Fruit fly (Drosophila melanogaster) whole organism, embryonic: Measurements from ENCODE around the gene Prp3.
A peak's percentile ranks its signal among the peaks of the same experiment; 100 is the strongest.

ENCODE experiments used
- Abd-B ChIP-seq: fragments of 200-800 bp; sonication (Bioruptor generic); optimal IDR thresholded peaks from 2 replicates; lab custom pipeline; 2018; ENCODE audit warnings: missing biosample characterization, mild to moderate bottlenecking, missing genetic modification characterization, moderate library complexity
- Atf3 ChIP-seq: fragments of 200-800 bp; sonication (Bioruptor generic); optimal IDR thresholded peaks from 3 replicates; lab custom pipeline; 2016; ENCODE audit warnings: missing biosample characterization, missing genetic modification characterization
- CG10979 ChIP-seq: fragments of 200-800 bp; sonication (Bioruptor generic); optimal IDR thresholded peaks from 2 replicates; lab custom pipeline; 2018; ENCODE audit warnings: missing biosample characterization, mild to moderate bottlenecking, missing genetic modification characterization, moderate library complexity
- CG11085 ChIP-seq: fragments of 200-800 bp; sonication (Bioruptor generic); IDR thresholded peaks from 2 replicates; pipeline ENCODE4 v1.3.6; 2022; ENCODE audit warnings: missing biosample characterization, missing genetic modification characterization
- CG12744 ChIP-seq: fragments of 200-800 bp; sonication (Bioruptor generic); optimal IDR thresholded peaks from 2 replicates; lab custom pipeline; 2016; ENCODE audit warnings: missing biosample characterization, missing genetic modification characterization
- CG13287 ChIP-seq: fragments of 200-800 bp; sonication (Bioruptor generic); IDR thresholded peaks from 2 replicates; pipeline ENCODE4 v1.3.6; 2022; ENCODE audit warnings: missing biosample characterization, missing genetic modification characterization; ENCODE audit not compliant: partially characterized antibody
- CG13424 ChIP-seq: fragments of 200-800 bp; sonication (Bioruptor generic); optimal IDR thresholded peaks from 2 replicates; lab custom pipeline; 2019; ENCODE audit warnings: missing biosample characterization, mild to moderate bottlenecking, missing genetic modification characterization, moderate library complexity
- CG15269 ChIP-seq: fragments of 200-800 bp; sonication (Bioruptor generic); optimal IDR thresholded peaks from 2 replicates; lab custom pipeline; 2018; ENCODE audit warnings: missing biosample characterization, mild to moderate bottlenecking, missing genetic modification characterization, moderate library complexity
- CG17612 ChIP-seq: fragments of 200-800 bp; sonication (Bioruptor generic); IDR thresholded peaks from 2 replicates; pipeline ENCODE4 v1.3.6; 2022; ENCODE audit warnings: missing biosample characterization, missing genetic modification characterization
- CG18764 ChIP-seq: fragments of 200-800 bp; sonication (Bioruptor generic); optimal IDR thresholded peaks from 3 replicates; lab custom pipeline; 2016; ENCODE audit warnings: missing biosample characterization, missing genetic modification characterization
- CG2116 ChIP-seq: fragments of 200-800 bp; sonication (Bioruptor generic); optimal IDR thresholded peaks from 3 replicates; lab custom pipeline; 2018; ENCODE audit warnings: missing biosample characterization, mild to moderate bottlenecking, missing genetic modification characterization
- CG2120 ChIP-seq: fragments of 200-800 bp; sonication (Bioruptor generic); optimal IDR thresholded peaks from 3 replicates; lab custom pipeline; 2016; ENCODE audit warnings: missing biosample characterization, missing genetic modification characterization
- CG31224 ChIP-seq: fragments of 200-800 bp; sonication (Bioruptor generic); IDR thresholded peaks from 2 replicates; pipeline ENCODE4 v1.3.6; 2022; ENCODE audit warnings: missing biosample characterization, missing genetic modification characterization
- CG3838 ChIP-seq: fragments of 200-800 bp; sonication (Bioruptor generic); optimal IDR thresholded peaks from 3 replicates; lab custom pipeline; 2016; ENCODE audit warnings: missing biosample characterization, missing genetic modification characterization
- CG43689 ChIP-seq: fragments of 200-800 bp; sonication (Bioruptor generic); IDR thresholded peaks from 2 replicates; pipeline ENCODE4 v1.3.6; 2022; ENCODE audit warnings: missing biosample characterization, missing genetic modification characterization
- CG4424 ChIP-seq: fragments of 200-800 bp; sonication (Bioruptor generic); optimal IDR thresholded peaks from 3 replicates; lab custom pipeline; 2016; ENCODE audit warnings: missing biosample characterization, missing genetic modification characterization
- CG4820 ChIP-seq: fragments of 200-800 bp; sonication (Bioruptor generic); optimal IDR thresholded peaks from 3 replicates; lab custom pipeline; 2016; ENCODE audit warnings: missing biosample characterization, missing genetic modification characterization
- CG7839 ChIP-seq: fragments of 200-800 bp; sonication (Bioruptor generic); optimal IDR thresholded peaks from 3 replicates; lab custom pipeline; 2018; ENCODE audit warnings: missing biosample characterization, mild to moderate bottlenecking, missing genetic modification characterization, moderate library complexity
- CG8290 ChIP-seq, 3 experiments: fragments of 200-800 bp; sonication (Bioruptor generic); optimal IDR thresholded peaks; 2 replicates each; lab custom pipeline; 2016 to 2019; ENCODE audit warnings: missing biosample characterization in 3 of 3, missing genetic modification characterization in 3 of 3, mild to moderate bottlenecking in 2 of 3, moderate library complexity in 1 of 3
- CG8765 ChIP-seq: fragments of 200-800 bp; sonication (Bioruptor generic); IDR thresholded peaks from 2 replicates; pipeline ENCODE4 v1.3.6; 2022; ENCODE audit warnings: missing biosample characterization, missing genetic modification characterization
- CG9817 ChIP-seq: fragments of 200-800 bp; sonication (Bioruptor generic); optimal IDR thresholded peaks from 2 replicates; lab custom pipeline; 2018; ENCODE audit warnings: missing biosample characterization, mild to moderate bottlenecking, missing genetic modification characterization, moderate library complexity
- Chrac-16 ChIP-seq: fragments of 200-800 bp; sonication (Bioruptor generic); optimal IDR thresholded peaks from 3 replicates; lab custom pipeline; 2016; ENCODE audit warnings: missing biosample characterization, missing genetic modification characterization
- D19B ChIP-seq: fragments of 200-800 bp; sonication (Bioruptor generic); optimal IDR thresholded peaks from 2 replicates; lab custom pipeline; 2017; ENCODE audit warnings: missing biosample characterization, mild to moderate bottlenecking, missing genetic modification characterization
- Dref ChIP-seq: fragments of 200-800 bp; sonication (Bioruptor generic); IDR thresholded peaks from 2 replicates; pipeline ENCODE4 v1.3.6; 2022; ENCODE audit warnings: missing biosample characterization, missing genetic modification characterization
- Ets97D ChIP-seq: fragments of 200-800 bp; sonication (Bioruptor generic); optimal IDR thresholded peaks from 3 replicates; lab custom pipeline; 2016; ENCODE audit warnings: missing biosample characterization, missing genetic modification characterization
- Hr39 ChIP-seq: fragments of >200 bp; optimal IDR thresholded peaks from 2 replicates; lab custom pipeline; 2017
- Hr51 ChIP-seq, 2 experiments: fragments of 200-800 bp; sonication (Bioruptor generic); optimal IDR thresholded peaks; 2 replicates in 1 of 2; 3 replicates in 1 of 2; lab custom pipeline; 2016 to 2018; ENCODE audit warnings: missing biosample characterization in 2 of 2, missing genetic modification characterization in 2 of 2, mild to moderate bottlenecking in 1 of 2, moderate library complexity in 1 of 2
- Kr ChIP-seq: fragments of 200-800 bp; sonication (Bioruptor generic); optimal IDR thresholded peaks from 2 replicates; lab custom pipeline; 2017; ENCODE audit warnings: missing biosample characterization, mild to moderate bottlenecking, missing genetic modification characterization
- MTF-1 ChIP-seq: fragments of 200-800 bp; sonication (Bioruptor generic); optimal IDR thresholded peaks from 2 replicates; lab custom pipeline; 2018; ENCODE audit warnings: missing biosample characterization, mild to moderate bottlenecking, missing genetic modification characterization, borderline replicate concordance
- NK7.1 ChIP-seq: fragments of 200-800 bp; sonication (Bioruptor generic); optimal IDR thresholded peaks from 3 replicates; lab custom pipeline; 2016; ENCODE audit warnings: missing biosample characterization, missing genetic modification characterization
- Nf-YC ChIP-seq: fragments of 200-800 bp; optimal IDR thresholded peaks from 3 replicates; lab custom pipeline; 2019; ENCODE audit warnings: missing biosample characterization, mild to moderate bottlenecking, missing genetic modification characterization, moderate library complexity
- Sry-β ChIP-seq: fragments of 200-800 bp; sonication (Bioruptor generic); optimal IDR thresholded peaks from 2 replicates; lab custom pipeline; 2018; ENCODE audit warnings: missing biosample characterization, mild to moderate bottlenecking, missing genetic modification characterization, moderate library complexity
- YL-1 ChIP-seq: fragments of 200-800 bp; sonication (Bioruptor generic); optimal IDR thresholded peaks from 3 replicates; lab custom pipeline; 2017; ENCODE audit warnings: missing biosample characterization, mild to moderate bottlenecking, missing genetic modification characterization
- ash1 ChIP-seq: fragments of 200-800 bp; sonication (Bioruptor generic); optimal IDR thresholded peaks from 2 replicates; lab custom pipeline; 2018; ENCODE audit warnings: missing biosample characterization, mild to moderate bottlenecking, missing genetic modification characterization
- bcd ChIP-seq: fragments of 200-800 bp; sonication (Bioruptor generic); optimal IDR thresholded peaks from 2 replicates; lab custom pipeline; 2017; ENCODE audit warnings: missing biosample characterization, mild to moderate bottlenecking, missing genetic modification characterization
- crc ChIP-seq: fragments of 200-800 bp; sonication (Bioruptor generic); optimal IDR thresholded peaks from 2 replicates; lab custom pipeline; 2016; ENCODE audit warnings: missing biosample characterization, missing genetic modification characterization
- danr ChIP-seq: fragments of 200-800 bp; sonication (Bioruptor generic); IDR thresholded peaks from 2 replicates; pipeline ENCODE4 v1.3.6; 2022; ENCODE audit warnings: missing biosample characterization, missing genetic modification characterization
- eyg ChIP-seq: fragments of 200-800 bp; sonication (Bioruptor generic); optimal IDR thresholded peaks from 3 replicates; lab custom pipeline; 2016; ENCODE audit warnings: missing biosample characterization, missing genetic modification characterization
- hth ChIP-seq: fragments of >200 bp; optimal IDR thresholded peaks from 2 replicates; lab custom pipeline; 2017; ENCODE audit warnings: inconsistent platforms
- ken ChIP-seq: fragments of 200-800 bp; sonication (Bioruptor generic); IDR thresholded peaks from 3 replicates; pipeline ENCODE4 v1.3.6; 2022; ENCODE audit warnings: missing biosample characterization, missing genetic modification characterization
- maf-S ChIP-seq: fragments of 200-800 bp; sonication (Bioruptor generic); optimal IDR thresholded peaks from 2 replicates; lab custom pipeline; 2016; ENCODE audit warnings: missing biosample characterization, missing genetic modification characterization
- oc ChIP-seq: fragments of 200-800 bp; sonication (Bioruptor generic); optimal IDR thresholded peaks from 2 replicates; lab custom pipeline; 2018; ENCODE audit warnings: missing biosample characterization, mild to moderate bottlenecking, missing genetic modification characterization, moderate library complexity
- peb ChIP-seq: fragments of 200-800 bp; sonication (Bioruptor generic); IDR thresholded peaks from 2 replicates; pipeline ENCODE4 v1.3.6; 2022; ENCODE audit warnings: missing biosample characterization, missing genetic modification characterization
- shn ChIP-seq: fragments of 200-800 bp; sonication (Bioruptor generic); optimal IDR thresholded peaks from 3 replicates; lab custom pipeline; 2016; ENCODE audit warnings: missing biosample characterization, missing genetic modification characterization
- sqz ChIP-seq: fragments of 200-800 bp; sonication (Bioruptor generic); optimal IDR thresholded peaks from 3 replicates; lab custom pipeline; 2018; ENCODE audit warnings: missing biosample characterization, mild to moderate bottlenecking, missing genetic modification characterization
- tio ChIP-seq: fragments of 200-800 bp; sonication (Bioruptor generic); optimal IDR thresholded peaks from 2 replicates; lab custom pipeline; 2017; ENCODE audit warnings: missing biosample characterization, missing genetic modification characterization, inconsistent platforms
- tx ChIP-seq: fragments of 200-800 bp; sonication (Bioruptor generic); optimal IDR thresholded peaks from 2 replicates; lab custom pipeline; 2016; ENCODE audit warnings: missing biosample characterization, missing genetic modification characterization
- wor ChIP-seq: fragments of 200-800 bp; sonication (Bioruptor generic); IDR thresholded peaks from 2 replicates; pipeline ENCODE4 v1.3.6; 2022; ENCODE audit warnings: missing biosample characterization, missing genetic modification characterization
- zfh2 ChIP-seq: fragments of 200-800 bp; sonication (Bioruptor generic); optimal IDR thresholded peaks from 2 replicates; lab custom pipeline; 2016; ENCODE audit warnings: missing biosample characterization, missing genetic modification characterization

Gene Prp3

dm6 chr3L:19902560-19903399, 7.3 kb upstream of the Prp3 start (continued):
- TF ChIP-seq YL-1 (GFP tag; lab: Kevin White, UChicago) (peak; percentile 55), CG17612 (GFP tag; lab: Robert Waterston, UW) (peak; percentile 88), CG13424 (tag; lab: Kevin White, UChicago) (peak; percentile 95), wor (peak; percentile 89), CG4424 (peak; percentile 92), Nf-YC (tag; lab: Kevin White, UChicago) (peak; percentile 62), CG8765 (GFP tag; lab: Robert Waterston, UW) (no peak), Hr51 (GFP tag; optimal IDR thresholded peaks at IDR 0.05; lab: Kevin White, UChicago) (peak; percentile 96), CG9817 (tag; lab: Kevin White, UChicago) (peak; percentile 93), peb (peak; percentile 85), danr (GFP tag; lab: Robert Waterston, UW) (peak; percentile 91), shn (GFP tag; lab: Kevin White, UChicago) (peak; percentile 95), Ets97D (GFP tag; lab: Kevin White, UChicago) (peak; percentile 79), eyg (peak; percentile 95), CG12744 (GFP tag; lab: Kevin White, UChicago) (peak; percentile 92), NK7.1 (GFP tag; lab: Kevin White, UChicago) (peak; percentile 92), CG18764 (GFP tag; lab: Kevin White, UChicago) (peak; percentile 88), CG10979 (tag; lab: Kevin White, UChicago) (peak; percentile 85), CG7839 (tag; lab: Kevin White, UChicago) (peak; percentile 97), CG11085 (GFP tag; lab: Robert Waterston, UW) (peak; percentile 91), Sry-β (GFP tag; lab: Kevin White, UChicago) (peak; percentile 57), D19B (GFP tag; lab: Kevin White, UChicago) (peak; percentile 90), CG13287 (GFP tag; lab: Robert Waterston, UW) (no peak; the same call in 1 of the 2 replicates), oc (peak; percentile 92), CG3838 (GFP tag; lab: Kevin White, UChicago) (peak; percentile 90), zfh2 (GFP tag; lab: Kevin White, UChicago) (peak; percentile 97), Chrac-16 (GFP tag; lab: Kevin White, UChicago) (peak; percentile 93), Hr39 (lab: Kevin White, UChicago) (no peak), sqz (GFP tag; lab: Kevin White, UChicago) (peak; percentile 90), CG2120 (GFP tag; lab: Kevin White, UChicago) (peak; percentile 98), tio (GFP tag; lab: Kevin White, UChicago) (peak; percentile 90), CG43689 (GFP tag; lab: Robert Waterston, UW) (no peak; the same call in none of the 2 replicates), hth (lab: Kevin White, UChicago) (no peak), MTF-1 (peak; percentile 85), bcd (GFP tag; lab: Kevin White, UChicago) (peak; percentile 95), Kr (no peak), CG15269 (tag; lab: Kevin White, UChicago) (peak; percentile 97), Atf3 (GFP tag; lab: Kevin White, UChicago) (peak; percentile 88), ken (peak; percentile 95), Dref (GFP tag; lab: Robert Waterston, UW) (no peak; the same call in none of the 2 replicates), maf-S (GFP tag; lab: Kevin White, UChicago) (peak; percentile 96), CG4820 (GFP tag; lab: Kevin White, UChicago) (peak; percentile 78), CG31224 (GFP tag; lab: Robert Waterston, UW) (peak; percentile 88), CG8290 (GFP tag; optimal IDR thresholded peaks at IDR 0.05; lab: Kevin White, UChicago) (peak; percentile 48), CG8290 (tag; optimal IDR thresholded peaks at IDR 0.05; lab: Kevin White, UChicago) (peak; percentile 40 to 99), ash1 (GFP tag; lab: Kevin White, UChicago) (peak; percentile 80), crc (GFP tag; lab: Kevin White, UChicago) (peak; percentile 71), tx (GFP tag; lab: Kevin White, UChicago) (peak; percentile 96), Abd-B (peak; percentile 90), CG2116 (GFP tag; lab: Kevin White, UChicago) (peak; percentile 70)
